Fruit fly (Drosophila melanogaster): ENCODE measurements around the gene CG17350.
A peak's percentile ranks its signal among the peaks of the same experiment; 100 is the strongest.

- TF ChIP-seq pan (optimal IDR thresholded peaks at IDR 0.05) (no peak), woc (GFP tag; optimal IDR thresholded peaks at IDR 0.05) (peak; percentile 81)
Observed at dm6 chr2L:19398317-19399234, 17.8 kb downstream of the CG17350 start, which contains the start of gene CG17544.

All from whole organism, wandering third instar larva.